Worm (Caenorhabditis elegans) whole organism, L4 larva: ENCODE data around the gene Y17G9B.5.
A peak's percentile ranks its signal among the peaks of the same experiment; 100 is the strongest.

Experiments used
- F26F4.8 ChIP-seq: fragments of 200-800 bp; sonication (Bioruptor generic); conservative IDR thresholded peaks from 2 replicates; pipeline ENCODE4 v1.3.6; 2022; ENCODE audit warnings: missing genetic modification characterization, missing compliant biosample characterization
- F49E8.2 ChIP-seq: sonication (generic microtip); optimal IDR thresholded peaks from 2 replicates; lab custom pipeline; 2016; ENCODE audit warnings: missing compliant biosample characterization, mild to moderate bottlenecking, missing genetic modification characterization, borderline replicate concordance
- T20F7.1 ChIP-seq: fragments of 200-800 bp; sonication (Bioruptor generic); optimal IDR thresholded peaks from 2 replicates; lab custom pipeline; 2018; ENCODE audit warnings: mild to moderate bottlenecking, missing genetic modification characterization, missing compliant biosample characterization
- Y48G9A.11 ChIP-seq: fragments of 200-800 bp; sonication (Bioruptor generic); IDR thresholded peaks from 2 replicates; pipeline ENCODE4 v1.3.6; 2022; ENCODE audit warnings: missing genetic modification reagents, missing genetic modification characterization, missing compliant biosample characterization
- ama-1 ChIP-seq: fragments of 150-350 bp; optimal IDR thresholded peaks from 2 replicates; lab custom pipeline; 2014; ENCODE audit warnings: inconsistent platforms, mixed read lengths
- ceh-20 ChIP-seq: fragments of 200-800 bp; sonication (Bioruptor generic); IDR thresholded peaks from 2 replicates; pipeline ENCODE4 v1.3.6; 2022; ENCODE audit warnings: missing genetic modification reagents, missing genetic modification characterization, missing compliant biosample characterization
- ceh-28 ChIP-seq: fragments of 150-350 bp; optimal IDR thresholded peaks from 2 replicates; lab custom pipeline; 2014; ENCODE audit warnings: missing biosample characterization, missing genetic modification reagents, missing genetic modification characterization
- cey-2 ChIP-seq: sonication (generic microtip); optimal IDR thresholded peaks from 3 replicates; lab custom pipeline; 2017; ENCODE audit warnings: missing genetic modification characterization, mild to moderate bottlenecking, missing compliant biosample characterization, antibody characterized with exemption, borderline replicate concordance; ENCODE audit not compliant: insufficient read depth
- daf-16 ChIP-seq, 3 experiments: sonication (generic microtip); optimal IDR thresholded peaks; 2 replicates each; lab custom pipeline; 2016 to 2017; ENCODE audit warnings: missing genetic modification characterization in 3 of 3, missing genetic modification reagents in 3 of 3, mild to moderate bottlenecking in 2 of 3, missing compliant biosample characterization in 2 of 3, missing biosample characterization in 1 of 3, moderate library complexity in 1 of 3
- dmd-6 ChIP-seq: fragments of 200-800 bp; sonication (Bioruptor generic); IDR thresholded peaks from 2 replicates; pipeline ENCODE4 v1.3.6; 2022; ENCODE audit warnings: missing genetic modification reagents, missing genetic modification characterization, missing compliant biosample characterization
- dmd-9 ChIP-seq: fragments of 200-800 bp; sonication (Bioruptor generic); IDR thresholded peaks from 2 replicates; pipeline ENCODE4 v1.3.6; 2022; ENCODE audit warnings: missing genetic modification reagents, missing genetic modification characterization, missing compliant biosample characterization
- dpl-1 ChIP-seq: fragments of 150-350 bp; optimal IDR thresholded peaks from 2 replicates; lab custom pipeline; 2014; ENCODE audit warnings: missing biosample characterization, missing genetic modification reagents, missing genetic modification characterization
- duxl-1 ChIP-seq: sonication (generic microtip); optimal IDR thresholded peaks from 2 replicates; lab custom pipeline; 2016; ENCODE audit warnings: mild to moderate bottlenecking, missing genetic modification characterization, moderate library complexity, missing compliant biosample characterization; ENCODE audit not compliant: poor library complexity
- dve-1 ChIP-seq: sonication (generic microtip); optimal IDR thresholded peaks from 2 replicates; lab custom pipeline; 2017; ENCODE audit warnings: antibody characterized with exemption, mild to moderate bottlenecking, missing genetic modification characterization, missing compliant biosample characterization; ENCODE audit not compliant: insufficient read depth
- fkh-10 ChIP-seq: fragments of 150-350 bp; optimal IDR thresholded peaks from 2 replicates; lab custom pipeline; 2014; ENCODE audit warnings: missing biosample characterization, missing genetic modification reagents, missing genetic modification characterization
- hlh-11 ChIP-seq: fragments of 200-800 bp; sonication (Bioruptor generic); optimal IDR thresholded peaks from 2 replicates; lab custom pipeline; 2018; ENCODE audit warnings: mild to moderate bottlenecking, missing genetic modification characterization, missing compliant biosample characterization
- hlh-30 ChIP-seq: sonication (generic microtip); optimal IDR thresholded peaks from 2 replicates; lab custom pipeline; 2017; ENCODE audit warnings: antibody characterized with exemption, mild to moderate bottlenecking, missing genetic modification characterization, missing compliant biosample characterization; ENCODE audit not compliant: insufficient read depth
- hmg-1.1 ChIP-seq: fragments of 200-800 bp; sonication (Bioruptor generic); IDR thresholded peaks from 2 replicates; pipeline ENCODE4 v1.3.6; 2022; ENCODE audit warnings: missing genetic modification reagents, missing genetic modification characterization, missing compliant biosample characterization
- lim-7 ChIP-seq: fragments of 200-800 bp; sonication (Bioruptor generic); IDR thresholded peaks from 2 replicates; pipeline ENCODE4 v1.3.6; 2022; ENCODE audit warnings: missing genetic modification characterization, missing compliant biosample characterization
- lin-13 ChIP-seq: fragments of 150-350 bp; optimal IDR thresholded peaks from 2 replicates; lab custom pipeline; 2014; ENCODE audit warnings: missing biosample characterization, missing genetic modification reagents, missing genetic modification characterization
- lin-15B ChIP-seq: fragments of 150-350 bp; sonication (generic microtip); optimal IDR thresholded peaks from 3 replicates; lab custom pipeline; 2014; ENCODE audit warnings: missing biosample characterization, missing genetic modification characterization
- lin-38 ChIP-seq: fragments of 200-800 bp; sonication (Bioruptor generic); IDR thresholded peaks from 2 replicates; pipeline ENCODE4 v1.3.6; 2022; ENCODE audit warnings: missing genetic modification reagents, missing genetic modification characterization, missing compliant biosample characterization
- lir-3 ChIP-seq: sonication (generic microtip); optimal IDR thresholded peaks from 2 replicates; lab custom pipeline; 2016; ENCODE audit warnings: mild to moderate bottlenecking, missing genetic modification characterization, missing compliant biosample characterization
- lsy-2 ChIP-seq, 2 experiments: fragments of 150-350 bp in 1 of 2; sonication (generic microtip) in 1 of 2; optimal IDR thresholded peaks; 2 replicates each; lab custom pipeline; 2014 to 2017; ENCODE audit warnings: missing biosample characterization in 2 of 2, missing genetic modification characterization in 2 of 2
- mep-1 ChIP-seq: fragments of 150-350 bp; sonication (generic microtip); optimal IDR thresholded peaks from 3 replicates; lab custom pipeline; 2014; ENCODE audit warnings: missing biosample characterization, missing genetic modification characterization
- mes-2 ChIP-seq: sonication (generic microtip); optimal IDR thresholded peaks from 2 replicates; lab custom pipeline; 2016; ENCODE audit warnings: missing genotype, mild to moderate bottlenecking, missing genetic modification characterization, missing compliant biosample characterization; ENCODE audit not compliant: poor library complexity, severe bottlenecking
- mxl-3 ChIP-seq: fragments of 200-800 bp; sonication (Bioruptor generic); optimal IDR thresholded peaks from 2 replicates; lab custom pipeline; 2018; ENCODE audit warnings: mild to moderate bottlenecking, missing genetic modification characterization, missing compliant biosample characterization
- nhr-237 ChIP-seq: sonication (generic microtip); optimal IDR thresholded peaks from 2 replicates; lab custom pipeline; 2017; ENCODE audit warnings: missing biosample characterization, missing genetic modification characterization
- nhr-25 ChIP-seq: sonication (generic microtip); optimal IDR thresholded peaks from 2 replicates; lab custom pipeline; 2017; ENCODE audit warnings: missing genetic modification characterization, mild to moderate bottlenecking, missing compliant biosample characterization, antibody characterized with exemption, moderate library complexity, borderline replicate concordance; ENCODE audit not compliant: insufficient read depth
- nhr-28 ChIP-seq: fragments of 150-350 bp; optimal IDR thresholded peaks from 2 replicates; lab custom pipeline; 2014; ENCODE audit warnings: missing biosample characterization, missing genetic modification characterization
- nhr-48 ChIP-seq: sonication (generic microtip); optimal IDR thresholded peaks from 2 replicates; lab custom pipeline; 2016; ENCODE audit warnings: mild to moderate bottlenecking, missing genetic modification characterization, missing compliant biosample characterization
- nhr-77 ChIP-seq: fragments of 150-350 bp; optimal IDR thresholded peaks from 2 replicates; lab custom pipeline; 2014; ENCODE audit warnings: missing biosample characterization, missing genetic modification characterization
- rbr-2 ChIP-seq: sonication (generic microtip); optimal IDR thresholded peaks from 2 replicates; lab custom pipeline; 2016; ENCODE audit warnings: missing genotype, missing genetic modification characterization, missing compliant biosample characterization
- saeg-2 ChIP-seq: fragments of 200-800 bp; sonication (Bioruptor generic); IDR thresholded peaks from 2 replicates; pipeline ENCODE4 v1.3.6; 2022; ENCODE audit warnings: missing genetic modification reagents, missing genetic modification characterization, missing compliant biosample characterization
- spr-3 ChIP-seq: fragments of 200-800 bp; sonication (Bioruptor generic); optimal IDR thresholded peaks from 2 replicates; lab custom pipeline; 2018; ENCODE audit warnings: mild to moderate bottlenecking, missing genetic modification characterization, missing compliant biosample characterization
- tra-1 ChIP-seq: fragments of 200-800 bp; sonication (Bioruptor generic); IDR thresholded peaks from 2 replicates; pipeline ENCODE4 v1.3.6; 2022; ENCODE audit warnings: missing genetic modification reagents, missing genetic modification characterization, missing compliant biosample characterization
- unc-130 ChIP-seq: sonication (generic microtip); optimal IDR thresholded peaks from 2 replicates; lab custom pipeline; 2016; ENCODE audit warnings: missing genetic modification reagents, missing genetic modification characterization, missing compliant biosample characterization
- unc-39 ChIP-seq: sonication (generic microtip); optimal IDR thresholded peaks from 2 replicates; lab custom pipeline; 2017; ENCODE audit warnings: missing biosample characterization, missing genetic modification characterization
- vab-7 ChIP-seq: fragments of 200-800 bp; sonication (Bioruptor generic); IDR thresholded peaks from 2 replicates; pipeline ENCODE4 v1.3.6; 2022; ENCODE audit warnings: missing genetic modification reagents, missing genetic modification characterization, missing compliant biosample characterization
- zag-1 ChIP-seq: fragments of 150-350 bp; optimal IDR thresholded peaks from 2 replicates; lab custom pipeline; 2014; ENCODE audit warnings: missing biosample characterization, missing genetic modification characterization
- ztf-7 ChIP-seq: fragments of 150-350 bp; optimal IDR thresholded peaks from 2 replicates; lab custom pipeline; 2014; ENCODE audit warnings: missing biosample characterization, missing genetic modification characterization

Gene Y17G9B.5

DNA sequence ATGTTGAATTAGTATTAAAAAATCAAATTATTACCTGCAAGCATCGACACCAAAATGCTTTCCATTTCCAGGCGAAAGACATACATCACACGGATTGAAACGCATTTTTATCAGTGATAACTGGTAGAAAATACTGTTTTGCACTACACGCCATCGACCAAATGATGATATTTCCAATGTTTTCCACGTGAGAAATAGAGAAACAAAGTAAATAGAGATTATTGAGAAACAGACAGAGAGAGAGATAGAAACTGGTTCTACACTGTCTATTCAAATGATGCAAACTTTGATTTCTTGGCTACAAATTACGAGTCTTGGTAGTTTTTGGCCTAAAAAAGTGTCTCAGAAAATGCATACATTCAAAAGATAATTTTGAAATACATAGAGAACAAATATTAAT lies 38.3 kb downstream of the Y17G9B.5 start, which contains the start of gene nhr-104 (continued):
- TF ChIP-seq dmd-6 (GFP tag; lab: Robert Waterston, UW) (peak; percentile 72), dve-1 (tag; lab: Kevin White, UChicago) (peak; percentile 81), lsy-2 (tag; optimal IDR thresholded peaks at IDR 0.05; lab: Kevin White, UChicago) (peak in 1 of 2 experiments; percentile 59), mes-2 (peak; percentile 35), zag-1 (no peak), vab-7 (GFP tag; lab: Robert Waterston, UW) (no peak)

- TF ChIP-seq fkh-10 (GFP tag; lab: Kevin White, UChicago) (no peak), saeg-2 (GFP tag; lab: Robert Waterston, UW) (no peak), dmd-9 (GFP tag; lab: Robert Waterston, UW) (no peak), ztf-7 (tag; lab: Kevin White, UChicago) (no peak)
These were observed 39.4 kb downstream of the Y17G9B.5 start, which contains the start of gene R11E3.1 for ce11 chrIV:4789445-4789844. TSS of gene R11E3.1 (plus strand) at chrIV:4789745.

ce11 chrIV:4795111-4795510 lies 45.1 kb downstream of the Y17G9B.5 start:
- peak; percentile 48 for TF ChIP-seq cey-2
- no peak for TF ChIP-seq T20F7.1
- peak; percentile 29 for TF ChIP-seq nhr-48
- no peak for TF ChIP-seq ztf-7 (tag; lab: Kevin White, UChicago)
- no peak for TF ChIP-seq lim-7 (GFP tag; lab: Robert Waterston, UW)
- peak; percentile 8 for TF ChIP-seq mxl-3 (GFP tag; lab: Kevin White, UChicago)
- TF ChIP-seq tra-1 (GFP tag; lab: Robert Waterston, UW): 0 out of 2 replicates have a peak, but pooled peaks have one; percentile 44
- TF ChIP-seq hlh-11 (tag; lab: Kevin White, UChicago): peak; percentile 37
- TF ChIP-seq nhr-28 (tag; lab: Kevin White, UChicago): peak; percentile 12

DNA sequence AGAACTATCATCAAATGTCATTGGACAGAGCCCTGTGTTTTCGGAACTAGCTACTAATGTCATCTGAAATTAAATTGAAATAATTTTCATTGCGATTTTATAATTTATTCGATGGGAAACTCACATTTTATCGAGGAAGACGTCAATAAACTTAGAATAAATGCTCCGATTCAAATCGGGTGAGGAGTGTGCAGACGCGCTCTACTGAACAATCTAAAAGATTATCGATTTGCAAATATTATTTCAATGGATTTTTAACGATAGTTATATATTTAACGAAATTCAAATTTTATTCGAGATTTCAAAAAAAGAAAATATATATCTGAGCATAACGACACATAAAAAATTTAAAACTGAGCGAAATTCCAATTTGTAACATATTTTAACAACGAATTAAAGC lies 49.1 kb downstream of the Y17G9B.5 start, which contains the start of gene eor-1:
eor-1 (minus strand) TSS at position 65 of the 400 bp plus-strand sequence.
- no peak for TF ChIP-seq vab-7 (GFP tag; lab: Robert Waterston, UW)
- no peak for TF ChIP-seq F49E8.2 (tag; lab: Kevin White, UChicago)
- peak; percentile 93 for TF ChIP-seq lin-38 (GFP tag; lab: Robert Waterston, UW)
- TF ChIP-seq nhr-237 (tag; lab: Kevin White, UChicago): no peak
- no peak for TF ChIP-seq fkh-10 (GFP tag; lab: Kevin White, UChicago)
- peak; percentile 33 for TF ChIP-seq dpl-1 (GFP tag; lab: Kevin White, UChicago)
- TF ChIP-seq daf-16 (GFP tag; optimal IDR thresholded peaks at IDR 0.05; lab: Kevin White, UChicago): no peak
- TF ChIP-seq daf-16 (tag; optimal IDR thresholded peaks at IDR 0.05; lab: Kevin White, UChicago): peak; percentile 29
- TF ChIP-seq mep-1 (tag; lab: Kevin White, UChicago): peak; percentile 60
- TF ChIP-seq saeg-2 (GFP tag; lab: Robert Waterston, UW): no peak
- peak; percentile 22 for TF ChIP-seq unc-130 (GFP tag; lab: Kevin White, UChicago)
- TF ChIP-seq duxl-1 (tag; lab: Kevin White, UChicago): no peak
- TF ChIP-seq Y48G9A.11 (GFP tag; lab: Robert Waterston, UW): no peak
- TF ChIP-seq lin-13: no peak
- no peak for TF ChIP-seq unc-39 (tag; lab: Kevin White, UChicago)
- peak in 1 of 2 experiments; percentile 75 for TF ChIP-seq lsy-2 (tag; optimal IDR thresholded peaks at IDR 0.05; lab: Kevin White, UChicago)
- TF ChIP-seq nhr-77 (tag; lab: Kevin White, UChicago): peak; percentile 53
- TF ChIP-seq ceh-20: no peak
- TF ChIP-seq nhr-25: peak; percentile 48
- TF ChIP-seq mes-2: peak; percentile 67
- peak; percentile 20 for TF ChIP-seq ama-1
- no peak for TF ChIP-seq lin-15B (tag; lab: Kevin White, UChicago)
- TF ChIP-seq rbr-2 (tag; lab: Kevin White, UChicago): peak; percentile 44
- TF ChIP-seq ceh-28: peak; percentile 7
- no peak for TF ChIP-seq F26F4.8 (GFP tag; lab: Robert Waterston, UW)
- peak; percentile 8 for TF ChIP-seq hlh-30 (tag; lab: Kevin White, UChicago)
- no peak for TF ChIP-seq lir-3 (tag; lab: Kevin White, UChicago)
- TF ChIP-seq spr-3 (GFP tag; lab: Kevin White, UChicago): no peak
- TF ChIP-seq hmg-1.1 (GFP tag; lab: Robert Waterston, UW): no peak
- no peak for TF ChIP-seq lim-7 (GFP tag; lab: Robert Waterston, UW)
- TF ChIP-seq dve-1 (tag; lab: Kevin White, UChicago): peak; percentile 29
